Worm (Caenorhabditis elegans): ENCODE data around the gene C27A2.12.

DNA sequence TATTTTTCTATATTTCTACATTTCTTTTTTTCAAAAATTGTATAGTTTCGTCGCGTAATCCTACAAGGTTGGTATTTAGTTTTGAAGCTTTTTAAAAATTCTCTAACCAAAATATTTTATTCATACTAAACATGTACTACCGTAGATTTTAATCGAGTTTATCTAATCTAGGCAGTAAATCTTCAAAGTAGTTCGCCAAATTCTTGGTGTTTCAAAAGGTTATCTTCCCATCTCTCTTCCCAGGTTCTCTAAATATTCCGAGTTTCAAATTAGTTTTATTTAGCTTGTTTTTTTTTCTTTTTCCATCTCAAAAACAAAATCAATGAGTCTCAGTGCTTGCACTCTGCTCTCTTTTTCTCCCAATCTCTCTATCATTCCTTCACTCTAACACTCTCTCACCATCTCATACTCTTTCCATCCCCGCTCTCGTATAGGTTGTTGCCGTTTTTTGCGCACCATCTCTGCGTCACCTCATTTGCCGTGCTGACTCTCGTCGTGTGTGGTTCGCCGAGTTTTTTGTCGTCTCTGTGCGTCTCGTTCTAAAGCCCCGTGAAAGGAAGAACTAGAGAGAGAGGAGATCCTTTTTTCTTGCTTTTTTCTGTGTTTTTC lies 40.9 kb downstream of the C27A2.12 start:
- TF ChIP-seq nhr-237 (tag; optimal IDR thresholded peaks at IDR 0.05), result no peak
- no peak for TF ChIP-seq ham-2 (GFP tag; optimal IDR thresholded peaks at IDR 0.05)
- TF ChIP-seq ceh-83 (GFP tag; optimal IDR thresholded peaks at IDR 0.05), result no peak
- no peak for TF ChIP-seq unc-62 (GFP tag; optimal IDR thresholded peaks at IDR 0.05)
- no peak for TF ChIP-seq snpc-4 (tag; optimal IDR thresholded peaks at IDR 0.05)
- peak; percentile 84 for TF ChIP-seq elt-1 (tag; optimal IDR thresholded peaks at IDR 0.05; ENCODE audit: borderline replicate concordance, insufficient read depth)
- TF ChIP-seq nhr-12 (tag; optimal IDR thresholded peaks at IDR 0.05), result no peak
- no peak for TF ChIP-seq elt-3 (tag; optimal IDR thresholded peaks at IDR 0.05)
- TF ChIP-seq ztf-11 (tag; optimal IDR thresholded peaks at IDR 0.05), result no peak
- no peak for TF ChIP-seq cnd-1 (tag; optimal IDR thresholded peaks at IDR 0.05)
- peak; percentile 13 for TF ChIP-seq mep-1 (tag; optimal IDR thresholded peaks at IDR 0.05)
- TF ChIP-seq nhr-28 (tag; optimal IDR thresholded peaks at IDR 0.05), result no peak
- peak; percentile 33 for TF ChIP-seq mls-2 (tag; optimal IDR thresholded peaks at IDR 0.05)
- TF ChIP-seq unc-39 (tag; optimal IDR thresholded peaks at IDR 0.05), result peak; percentile 15
